Fruit fly (Drosophila melanogaster) whole organism, embryonic: ENCODE results near the gene TwdlJ.

Source experiments
- Abd-B ChIP-seq: fragments of 200-800 bp; sonication (Bioruptor generic); optimal IDR thresholded peaks from 2 replicates; lab custom pipeline; 2018; ENCODE audit warnings: missing biosample characterization, mild to moderate bottlenecking, missing genetic modification characterization, moderate library complexity
- Ada2b ChIP-seq: fragments of 200-800 bp; sonication (Bioruptor generic); IDR thresholded peaks from 2 replicates; pipeline ENCODE4 v1.3.6; 2022; ENCODE audit warnings: missing biosample characterization, missing genetic modification characterization
- Awh ChIP-seq: fragments of 200-800 bp; sonication (Bioruptor generic); IDR thresholded peaks from 2 replicates; pipeline ENCODE4, ENCODE4 v1.3.6; 2022; ENCODE audit warnings: missing biosample characterization, missing genetic modification characterization
- B-H1 ChIP-seq: fragments of 200-800 bp; sonication (Bioruptor generic); IDR thresholded peaks from 3 replicates; pipeline ENCODE4 v1.3.6; 2022; ENCODE audit warnings: missing biosample characterization, missing genetic modification characterization
- BEAF-32 ChIP-seq: fragments of 200-800 bp; sonication (Bioruptor generic); optimal IDR thresholded peaks from 3 replicates; lab custom pipeline; 2017; ENCODE audit warnings: missing biosample characterization, missing genetic modification characterization, mild to moderate bottlenecking, moderate library complexity, missing genetic modification reagents
- CG10462 ChIP-seq: fragments of 200-800 bp; sonication (Bioruptor generic); optimal IDR thresholded peaks from 2 replicates; lab custom pipeline; 2016; ENCODE audit warnings: missing biosample characterization, missing genetic modification characterization
- CG12299 ChIP-seq: fragments of 200-800 bp; sonication (Bioruptor generic); optimal IDR thresholded peaks from 2 replicates; lab custom pipeline; 2018; ENCODE audit warnings: missing biosample characterization, mild to moderate bottlenecking, missing genetic modification characterization
- CG13123 ChIP-seq: fragments of 200-800 bp; sonication (Bioruptor generic); optimal IDR thresholded peaks from 2 replicates; lab custom pipeline; 2016; ENCODE audit warnings: missing biosample characterization, missing genetic modification characterization
- CG13296 ChIP-seq: fragments of 200-800 bp; sonication (Bioruptor generic); optimal IDR thresholded peaks from 3 replicates; lab custom pipeline; 2018; ENCODE audit warnings: missing biosample characterization, mild to moderate bottlenecking, missing genetic modification characterization
- CG13894 ChIP-seq: fragments of 200-800 bp; sonication (Bioruptor generic); optimal IDR thresholded peaks from 3 replicates; lab custom pipeline; 2018; ENCODE audit warnings: missing biosample characterization, mild to moderate bottlenecking, missing genetic modification characterization, moderate library complexity
- CG14441 ChIP-seq: fragments of 200-800 bp; sonication (Bioruptor generic); IDR thresholded peaks from 2 replicates; pipeline ENCODE4 v1.3.6; 2022; ENCODE audit warnings: missing biosample characterization, missing genetic modification characterization
- CG15601 ChIP-seq: fragments of 200-800 bp; sonication (Bioruptor generic); optimal IDR thresholded peaks from 3 replicates; lab custom pipeline; 2019; ENCODE audit warnings: missing biosample characterization, mild to moderate bottlenecking, missing genetic modification characterization, moderate library complexity
- CG1603 ChIP-seq: fragments of 200-800 bp; sonication (Bioruptor generic); optimal IDR thresholded peaks from 2 replicates; lab custom pipeline; 2019; ENCODE audit warnings: missing biosample characterization, mild to moderate bottlenecking, missing genetic modification characterization, moderate library complexity
- CG17359 ChIP-seq: fragments of 200-800 bp; sonication (Bioruptor generic); optimal IDR thresholded peaks from 3 replicates; lab custom pipeline; 2018; ENCODE audit warnings: missing biosample characterization, mild to moderate bottlenecking, missing genetic modification characterization, moderate library complexity
- CG2120 ChIP-seq: fragments of 200-800 bp; sonication (Bioruptor generic); optimal IDR thresholded peaks from 3 replicates; lab custom pipeline; 2016; ENCODE audit warnings: missing biosample characterization, missing genetic modification characterization
- CG3407 ChIP-seq: fragments of 200-800 bp; sonication (Bioruptor generic); optimal IDR thresholded peaks from 2 replicates; lab custom pipeline; 2018; ENCODE audit warnings: missing biosample characterization, mild to moderate bottlenecking, missing genetic modification characterization
- CG5953 ChIP-seq: fragments of 200-800 bp; sonication (Bioruptor generic); IDR thresholded peaks from 2 replicates; pipeline ENCODE4 v1.3.6; 2022; ENCODE audit warnings: missing biosample characterization, missing genetic modification characterization
- CG6272 ChIP-seq: fragments of 200-800 bp; sonication (Bioruptor generic); IDR thresholded peaks from 2 replicates; pipeline ENCODE4 v1.3.6; 2022; ENCODE audit warnings: missing biosample characterization, missing genetic modification characterization
- CG6854 ChIP-seq: fragments of 200-800 bp; sonication (Bioruptor generic); optimal IDR thresholded peaks from 3 replicates; lab custom pipeline; 2017; ENCODE audit warnings: missing biosample characterization, mild to moderate bottlenecking, missing genetic modification characterization
- CG7556 ChIP-seq: fragments of 200-800 bp; sonication (Bioruptor generic); optimal IDR thresholded peaks from 2 replicates; lab custom pipeline; 2017; ENCODE audit warnings: missing biosample characterization, mild to moderate bottlenecking, missing genetic modification characterization
- CG7839 ChIP-seq: fragments of 200-800 bp; sonication (Bioruptor generic); optimal IDR thresholded peaks from 3 replicates; lab custom pipeline; 2018; ENCODE audit warnings: missing biosample characterization, mild to moderate bottlenecking, missing genetic modification characterization, moderate library complexity
- CG7928 ChIP-seq: fragments of 200-800 bp; sonication (Bioruptor generic); optimal IDR thresholded peaks from 2 replicates; lab custom pipeline; 2017; ENCODE audit warnings: missing biosample characterization, mild to moderate bottlenecking, missing genetic modification characterization
- CG8089 ChIP-seq: fragments of 200-800 bp; sonication (Bioruptor generic); optimal IDR thresholded peaks from 3 replicates; lab custom pipeline; 2016; ENCODE audit warnings: missing biosample characterization, missing genetic modification characterization
- CG9215 ChIP-seq: fragments of 200-800 bp; sonication (Bioruptor generic); IDR thresholded peaks from 2 replicates; pipeline ENCODE4 v1.3.6; 2022; ENCODE audit warnings: missing biosample characterization, missing genetic modification characterization
- CG9876 ChIP-seq: fragments of 200-800 bp; sonication (Bioruptor generic); optimal IDR thresholded peaks from 2 replicates; lab custom pipeline; 2016; ENCODE audit warnings: missing biosample characterization, missing genetic modification characterization
- CG9932 ChIP-seq: fragments of 200-800 bp; sonication (Bioruptor generic); IDR thresholded peaks from 2 replicates; pipeline ENCODE4 v1.3.6; 2022; ENCODE audit warnings: missing biosample characterization, missing genetic modification characterization
- D19B ChIP-seq: fragments of 200-800 bp; sonication (Bioruptor generic); optimal IDR thresholded peaks from 2 replicates; lab custom pipeline; 2017; ENCODE audit warnings: missing biosample characterization, mild to moderate bottlenecking, missing genetic modification characterization
- Dbx ChIP-seq: fragments of 200-800 bp; sonication (Bioruptor generic); IDR thresholded peaks from 3 replicates; pipeline ENCODE4 v1.3.6; 2022; ENCODE audit warnings: missing biosample characterization, missing genetic modification characterization
- Deaf1 ChIP-seq: fragments of 200-800 bp; optimal IDR thresholded peaks from 3 replicates; lab custom pipeline; 2019; ENCODE audit warnings: missing biosample characterization, mild to moderate bottlenecking, missing genetic modification characterization, moderate library complexity
- Dref ChIP-seq: fragments of 200-800 bp; sonication (Bioruptor generic); IDR thresholded peaks from 2 replicates; pipeline ENCODE4 v1.3.6; 2022; ENCODE audit warnings: missing biosample characterization, missing genetic modification characterization
- E2f1 ChIP-seq: fragments of 200-800 bp; sonication (Bioruptor generic); IDR thresholded peaks from 2 replicates; pipeline ENCODE4 v1.3.6; 2022; ENCODE audit warnings: missing biosample characterization, missing genetic modification characterization
- Fer3 ChIP-seq: fragments of 200-800 bp; sonication (Bioruptor generic); optimal IDR thresholded peaks from 2 replicates; lab custom pipeline; 2018; ENCODE audit warnings: missing biosample characterization, mild to moderate bottlenecking, missing genetic modification characterization, moderate library complexity
- H2.0 ChIP-seq: fragments of 200-800 bp; sonication (Bioruptor generic); IDR thresholded peaks from 2 replicates; pipeline ENCODE4 v1.3.6; 2022; ENCODE audit warnings: missing biosample characterization, missing genetic modification characterization
- Hand ChIP-seq: fragments of 200-800 bp; sonication (Bioruptor generic); optimal IDR thresholded peaks from 2 replicates; lab custom pipeline; 2017; ENCODE audit warnings: mild to moderate bottlenecking, missing biosample characterization, missing genetic modification reagents, missing genetic modification characterization
- Hmr ChIP-seq: fragments of 200-800 bp; sonication (Bioruptor generic); optimal IDR thresholded peaks from 3 replicates; lab custom pipeline; 2017; ENCODE audit warnings: mild to moderate bottlenecking, missing biosample characterization, missing genetic modification reagents, missing genetic modification characterization
- Hr51 ChIP-seq, 2 experiments: fragments of 200-800 bp; sonication (Bioruptor generic); optimal IDR thresholded peaks; 2 replicates in 1 of 2; 3 replicates in 1 of 2; lab custom pipeline; 2016 to 2018; ENCODE audit warnings: missing biosample characterization in 2 of 2, missing genetic modification characterization in 2 of 2, mild to moderate bottlenecking in 1 of 2, moderate library complexity in 1 of 2
- MESR4 ChIP-seq: fragments of 200-800 bp; sonication (Bioruptor generic); optimal IDR thresholded peaks from 2 replicates; lab custom pipeline; 2018; ENCODE audit warnings: missing biosample characterization, mild to moderate bottlenecking, missing genetic modification characterization, moderate library complexity
- Side ChIP-seq: fragments of 200-800 bp; sonication (Bioruptor generic); optimal IDR thresholded peaks from 2 replicates; lab custom pipeline; 2016; ENCODE audit warnings: missing biosample characterization, missing genetic modification characterization
- abd-A ChIP-seq: fragments of 200-800 bp; sonication (Bioruptor generic); optimal IDR thresholded peaks from 3 replicates; lab custom pipeline; 2019; ENCODE audit warnings: missing biosample characterization, mild to moderate bottlenecking, missing genetic modification characterization, moderate library complexity
- ash1 ChIP-seq: fragments of 200-800 bp; sonication (Bioruptor generic); optimal IDR thresholded peaks from 2 replicates; lab custom pipeline; 2018; ENCODE audit warnings: missing biosample characterization, mild to moderate bottlenecking, missing genetic modification characterization
- caup ChIP-seq: fragments of 200-800 bp; sonication (Bioruptor generic); optimal IDR thresholded peaks from 3 replicates; lab custom pipeline; 2017; ENCODE audit warnings: missing biosample characterization, mild to moderate bottlenecking, missing genetic modification characterization, moderate library complexity; ENCODE audit not compliant: severe bottlenecking
- danr ChIP-seq: fragments of 200-800 bp; sonication (Bioruptor generic); IDR thresholded peaks from 2 replicates; pipeline ENCODE4 v1.3.6; 2022; ENCODE audit warnings: missing biosample characterization, missing genetic modification characterization
- grau ChIP-seq: fragments of 200-800 bp; optimal IDR thresholded peaks from 3 replicates; lab custom pipeline; 2019; ENCODE audit warnings: missing biosample characterization, mild to moderate bottlenecking, missing genetic modification characterization, moderate library complexity
- oc ChIP-seq: fragments of 200-800 bp; sonication (Bioruptor generic); optimal IDR thresholded peaks from 2 replicates; lab custom pipeline; 2018; ENCODE audit warnings: missing biosample characterization, mild to moderate bottlenecking, missing genetic modification characterization, moderate library complexity
- sens ChIP-seq: fragments of 200-800 bp; sonication (Bioruptor generic); peaks from one replicate; lab custom pipeline; 2016; ENCODE audit warnings: missing biosample characterization, missing genetic modification characterization
- tin ChIP-seq: fragments of 200-800 bp; sonication (Bioruptor generic); optimal IDR thresholded peaks from 3 replicates; lab custom pipeline; 2016; ENCODE audit warnings: missing biosample characterization, missing genetic modification characterization
- vfl ChIP-seq: fragments of 200-800 bp; sonication (Bioruptor generic); optimal IDR thresholded peaks from 2 replicates; lab custom pipeline; 2016; ENCODE audit warnings: missing biosample characterization, missing genetic modification characterization

Gene TwdlJ

dm6 chr3R:26655416-26655945 lies 25.8 kb downstream of the TwdlJ start (continued):
- TF ChIP-seq CG9215 (no peak), CG9932 (no peak), CG17359 (tag; lab: Kevin White, UChicago) (no peak), Dref (GFP tag; lab: Robert Waterston, UW) (no peak), Side (GFP tag; lab: Kevin White, UChicago) (no peak), CG12299 (tag; lab: Kevin White, UChicago) (no peak), Abd-B (GFP tag; lab: Kevin White, UChicago) (peak; percentile 7), BEAF-32 (GFP tag; lab: Kevin White, UChicago) (no peak), vfl (no peak), MESR4 (GFP tag; lab: Kevin White, UChicago) (no peak), tin (GFP tag; lab: Kevin White, UChicago) (no peak), H2.0 (GFP tag; lab: Robert Waterston, UW) (0 out of 2 replicates have a peak, but pooled peaks have one; percentile 10), CG15601 (tag; lab: Kevin White, UChicago) (no peak), CG6854 (GFP tag; lab: Kevin White, UChicago) (no peak), CG8089 (GFP tag; lab: Kevin White, UChicago) (no peak), CG1603 (no peak), B-H1 (no peak), ash1 (no peak), oc (tag; lab: Kevin White, UChicago) (peak; percentile 89), CG7928 (no peak), Deaf1 (tag; lab: Kevin White, UChicago) (no peak), Ada2b (GFP tag; lab: Robert Waterston, UW) (no peak)

DNA sequence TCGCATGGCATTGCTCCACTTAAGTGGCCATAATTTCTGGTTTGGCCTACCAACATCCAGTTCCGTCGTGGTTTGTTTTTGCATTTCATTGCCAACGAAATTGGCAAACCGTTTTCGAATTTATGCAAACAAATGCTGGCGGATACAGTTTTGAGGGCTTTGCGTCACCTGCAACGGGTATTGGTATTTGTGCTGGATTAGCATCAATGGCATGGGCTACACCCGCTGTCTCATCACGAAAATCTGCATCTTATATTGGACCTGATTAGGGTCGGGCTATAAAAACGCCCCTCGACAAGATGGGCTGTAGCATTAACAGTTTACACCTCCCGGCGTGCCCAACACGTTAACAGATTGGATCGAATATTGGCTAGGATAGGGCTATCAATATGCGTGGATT lies 26.4 kb downstream of the TwdlJ start, which contains the start of gene Tb:
Tb (plus strand) TSS at position 301 of the 400 bp plus-strand sequence.
- no peak for TF ChIP-seq E2f1
- TF ChIP-seq D19B (GFP tag; lab: Kevin White, UChicago), result no peak
- no peak for TF ChIP-seq CG13123 (GFP tag; lab: Kevin White, UChicago)
- TF ChIP-seq Awh (GFP tag; lab: Robert Waterston, UW), result peak; percentile 64

DNA sequence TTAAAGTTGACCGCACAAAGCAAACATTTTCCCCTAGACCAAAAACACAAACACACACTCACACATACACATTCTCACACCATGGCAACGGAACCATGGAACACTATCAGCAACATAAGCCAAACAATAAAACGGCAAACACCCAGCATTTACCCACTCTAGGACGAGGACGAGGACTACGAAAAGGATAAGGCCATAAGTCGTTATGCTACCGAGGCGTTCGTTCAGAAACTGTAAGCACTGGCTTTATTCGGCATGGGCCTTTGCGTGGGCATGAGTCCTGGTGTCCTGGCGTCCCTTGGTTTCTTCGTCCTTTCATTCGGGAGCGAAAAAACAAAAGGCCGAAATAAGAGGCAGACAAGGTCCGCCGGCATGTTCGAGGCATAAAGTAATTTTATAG lies 40.6 kb downstream of the TwdlJ start:
- TF ChIP-seq CG3407 (no peak), CG13894 (peak; percentile 80), abd-A (tag; lab: Kevin White, UChicago) (peak; percentile 57)

dm6 chr3R:26671525-26672132 lies 41.9 kb downstream of the TwdlJ start:
- 0 out of 3 replicates have a peak, but pooled peaks have one; percentile 30 for TF ChIP-seq Dbx
- TF ChIP-seq Hr51 (GFP tag; optimal IDR thresholded peaks at IDR 0.05; lab: Kevin White, UChicago), result peak in 1 of 2 experiments; percentile 26
- TF ChIP-seq CG7556 (GFP tag; lab: Kevin White, UChicago), result peak; percentile 55
- peak; percentile 39 for TF ChIP-seq CG7839
- peak; percentile 29 for TF ChIP-seq CG2120 (GFP tag; lab: Kevin White, UChicago)
- peak; percentile 18 for TF ChIP-seq CG13296 (GFP tag; lab: Kevin White, UChicago)
- TF ChIP-seq danr, result no peak
- peak; percentile 11 for TF ChIP-seq caup (GFP tag; lab: Kevin White, UChicago)
- TF ChIP-seq CG14441, result no peak
- TF ChIP-seq CG9876 (GFP tag; lab: Kevin White, UChicago), result no peak
- TF ChIP-seq grau, result peak; percentile 33
- TF ChIP-seq sens (GFP tag; lab: Kevin White, UChicago), result peak; percentile 68
- TF ChIP-seq Hand (GFP tag; lab: Kevin White, UChicago), result peak; percentile 27
- TF ChIP-seq CG6272, result no peak
- peak; percentile 53 for TF ChIP-seq Hmr (GFP tag; lab: Kevin White, UChicago)
- peak; percentile 13 for TF ChIP-seq Fer3
- no peak for TF ChIP-seq CG5953 (GFP tag; lab: Robert Waterston, UW)
- TF ChIP-seq CG10462 (GFP tag; lab: Kevin White, UChicago), result no peak
